Fruit fly (Drosophila melanogaster): ENCODE data around the gene CG10514.
A peak's percentile ranks its signal among the peaks of the same experiment; 100 is the strongest.

CG10514 gene

DNA sequence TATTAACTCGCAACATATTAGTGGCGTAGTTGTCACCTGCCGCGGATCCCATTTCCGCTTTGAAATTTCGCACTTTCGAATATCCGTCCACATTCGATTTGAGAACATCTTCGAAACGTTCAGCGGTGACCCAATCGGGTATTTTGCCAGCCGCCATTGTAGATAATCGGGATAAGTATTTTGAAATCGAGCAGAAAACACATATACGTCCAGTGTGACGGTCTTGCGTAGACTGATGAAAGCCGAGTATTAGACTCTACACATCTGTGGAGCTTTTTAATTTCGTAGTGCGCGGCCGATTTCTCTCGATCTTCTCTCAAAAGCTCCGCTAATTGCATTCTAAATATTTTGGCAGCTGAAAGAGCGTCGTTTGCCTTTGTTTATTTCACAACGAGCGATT is 49.4 kb upstream of the CG10514 start, which contains the start of gene CHKov1 (continued):
- no peak for TF ChIP-seq CG31441 (GFP tag; IDR thresholded peaks at IDR 0.05)
- TF ChIP-seq CrebB (tag; optimal IDR thresholded peaks at IDR 0.05): peak; percentile 26
- peak; percentile 23; the same call in 1 of the 2 replicates for TF ChIP-seq NFAT (GFP tag; IDR thresholded peaks at IDR 0.05)
- peak; percentile 52 for TF ChIP-seq CG34376 (GFP tag; optimal IDR thresholded peaks at IDR 0.05)
- TF ChIP-seq CG7987 (GFP tag; optimal IDR thresholded peaks at IDR 0.05): peak; percentile 6
- TF ChIP-seq ci (GFP tag; IDR thresholded peaks at IDR 0.05): peak; percentile 56; the same call in 2 of the 3 replicates
- no peak for TF ChIP-seq CG11696 (GFP tag; IDR thresholded peaks at IDR 0.05)
- peak; percentile 17 for TF ChIP-seq grn (GFP tag; optimal IDR thresholded peaks at IDR 0.05)

DNA sequence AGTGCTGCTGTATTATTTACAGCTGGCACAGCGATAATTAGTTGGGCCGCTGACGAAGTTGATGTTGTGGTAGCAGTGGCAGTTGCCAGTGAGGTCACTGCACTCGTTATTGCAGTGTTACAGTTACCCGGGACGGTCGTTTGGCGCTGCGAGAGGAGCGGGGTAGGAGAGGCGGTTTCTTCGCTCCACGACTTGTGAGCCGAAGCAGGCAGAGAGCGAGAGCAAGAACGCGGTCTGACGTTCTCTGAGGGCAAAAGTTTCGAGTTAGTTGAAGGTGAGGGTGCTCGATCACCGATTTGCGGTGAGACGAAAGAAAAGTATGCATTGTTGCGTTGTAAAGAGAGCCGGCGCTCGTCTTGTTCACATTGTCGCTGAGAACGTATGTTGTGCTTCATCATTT is 48.9 kb upstream of the CG10514 start:
- TF ChIP-seq chinmo (GFP tag; IDR thresholded peaks at IDR 0.05; ENCODE audit: partially characterized antibody) (peak; percentile 59; the same call in 2 of the 4 replicates), zen2 (GFP tag; IDR thresholded peaks at IDR 0.05; ENCODE audit: partially characterized antibody) (0 out of 3 replicates have a peak, but pooled peaks have one; percentile 16), row (GFP tag; IDR thresholded peaks at IDR 0.05) (0 out of 3 replicates have a peak, but pooled peaks have one; percentile 6), crol (GFP tag; IDR thresholded peaks at IDR 0.05) (peak; percentile 90), gce (GFP tag; IDR thresholded peaks at IDR 0.05) (0 out of 3 replicates have a peak, but pooled peaks have one; percentile 20)

DNA sequence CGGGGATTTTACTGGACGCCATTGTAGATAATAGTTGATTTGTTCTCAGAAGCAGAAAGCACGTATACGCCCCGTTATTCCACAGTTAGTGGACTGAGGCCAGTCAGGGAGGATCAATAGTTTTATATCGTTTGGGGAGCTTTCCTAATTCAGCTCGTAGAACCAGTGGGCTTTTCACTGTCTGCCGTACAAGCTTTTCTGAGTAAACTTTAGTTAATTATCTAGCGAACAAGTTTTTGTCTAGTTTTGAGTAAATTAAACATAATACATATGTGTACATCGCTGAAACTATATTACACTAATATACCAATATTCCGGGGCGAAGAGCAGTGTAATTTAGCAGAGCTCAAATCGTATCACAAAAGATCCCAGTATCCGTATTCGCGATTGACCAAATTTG is 43.0 kb upstream of the CG10514 start, which contains the start of gene CG10562:
TSS of gene CG10562 (minus strand) at position 101 of the 400 bp plus-strand sequence.
- no peak for TF ChIP-seq kni (GFP tag; optimal IDR thresholded peaks at IDR 0.05)
- TF ChIP-seq dimm (GFP tag; IDR thresholded peaks at IDR 0.05): no peak
- TF ChIP-seq exex (tag; optimal IDR thresholded peaks at IDR 0.05): peak; percentile 20
- no peak for TF ChIP-seq NFAT (GFP tag; IDR thresholded peaks at IDR 0.05)
- TF ChIP-seq CG42726 (GFP tag; IDR thresholded peaks at IDR 0.05; ENCODE audit: partially characterized antibody): no peak

DNA sequence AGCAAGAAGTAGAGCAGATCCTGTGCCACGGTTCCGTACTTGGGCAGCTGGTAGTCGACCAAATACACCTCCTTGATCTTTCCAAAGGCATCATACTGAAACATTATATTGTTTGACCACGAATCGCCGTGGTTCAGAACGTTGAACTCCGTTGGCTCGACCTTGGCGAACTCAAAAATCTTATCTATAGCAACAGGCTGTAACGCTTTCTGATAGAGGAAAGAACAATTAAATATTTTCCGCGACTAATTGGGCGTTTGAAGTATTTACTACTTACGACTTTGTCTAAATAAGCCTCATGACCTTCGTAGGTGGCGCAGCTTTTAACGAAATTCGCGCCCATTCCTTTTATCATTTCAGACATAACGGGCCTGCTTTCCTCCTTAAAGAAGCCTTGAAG is 42.0 kb upstream of the CG10514 start:
- TF ChIP-seq CG8478 (optimal IDR thresholded peaks at IDR 0.05): no peak
- no peak for TF ChIP-seq CG2116 (GFP tag; optimal IDR thresholded peaks at IDR 0.05)
- TF ChIP-seq Ptx1 (GFP tag; IDR thresholded peaks at IDR 0.05): no peak
- no peak for TF ChIP-seq chif (GFP tag; optimal IDR thresholded peaks at IDR 0.05)
- TF ChIP-seq exex (tag; optimal IDR thresholded peaks at IDR 0.05): peak; percentile 65

DNA sequence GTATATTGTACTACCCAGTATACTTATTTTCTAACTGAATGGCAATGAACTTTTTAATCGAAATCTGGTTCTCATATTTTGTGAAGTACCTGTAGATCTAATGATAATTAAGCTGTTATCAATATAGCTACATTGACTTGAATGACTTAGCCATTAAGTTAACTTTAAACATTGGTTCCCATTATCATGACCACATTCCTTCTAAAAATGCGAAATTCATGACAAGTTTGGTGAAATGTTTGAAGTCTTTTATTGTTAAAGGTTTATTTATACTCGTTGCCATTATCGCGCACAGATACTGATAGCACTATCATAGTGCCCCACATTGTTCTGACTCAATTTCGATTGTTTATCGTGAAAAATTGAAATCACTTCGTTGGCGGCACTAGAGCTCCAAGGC is 41.3 kb upstream of the CG10514 start:
- TF ChIP-seq MBD-R2 (GFP tag; IDR thresholded peaks at IDR 0.05) (no peak), CG9932 (GFP tag; IDR thresholded peaks at IDR 0.05) (no peak), Med (GFP tag) (peak; percentile 33), Lim3 (GFP tag; IDR thresholded peaks at IDR 0.05) (0 out of 2 replicates have a peak, but pooled peaks have one; percentile 26), sd (tag; optimal IDR thresholded peaks at IDR 0.05) (peak; percentile 91), stwl (tag; optimal IDR thresholded peaks at IDR 0.05) (no peak), CG30431 (GFP tag; optimal IDR thresholded peaks at IDR 0.05) (no peak), sug (tag; optimal IDR thresholded peaks at IDR 0.05) (peak; percentile 86), CG4424 (GFP tag; optimal IDR thresholded peaks at IDR 0.05) (no peak), lab (GFP tag; optimal IDR thresholded peaks at IDR 0.05) (peak; percentile 14), grn (GFP tag; optimal IDR thresholded peaks at IDR 0.05) (peak; percentile 69), Sox102F (GFP tag; optimal IDR thresholded peaks at IDR 0.05) (no peak), exex (tag; optimal IDR thresholded peaks at IDR 0.05) (peak; percentile 84), mirr (GFP tag; optimal IDR thresholded peaks at IDR 0.05) (peak; percentile 36), Trl (optimal IDR thresholded peaks at IDR 0.05) (peak in 1 of 2 experiments; percentile 1), Trl (GFP tag; optimal IDR thresholded peaks at IDR 0.05) (no peak), HmgD (GFP tag; optimal IDR thresholded peaks at IDR 0.05) (no peak), GATAe (GFP tag; conservative IDR thresholded peaks at IDR 0.05) (0 out of 2 replicates have a peak, but pooled peaks have one; percentile 40)
